Fruit fly (Drosophila melanogaster): ENCODE results near the gene Mst57Db.

Gene Mst57Db

DNA sequence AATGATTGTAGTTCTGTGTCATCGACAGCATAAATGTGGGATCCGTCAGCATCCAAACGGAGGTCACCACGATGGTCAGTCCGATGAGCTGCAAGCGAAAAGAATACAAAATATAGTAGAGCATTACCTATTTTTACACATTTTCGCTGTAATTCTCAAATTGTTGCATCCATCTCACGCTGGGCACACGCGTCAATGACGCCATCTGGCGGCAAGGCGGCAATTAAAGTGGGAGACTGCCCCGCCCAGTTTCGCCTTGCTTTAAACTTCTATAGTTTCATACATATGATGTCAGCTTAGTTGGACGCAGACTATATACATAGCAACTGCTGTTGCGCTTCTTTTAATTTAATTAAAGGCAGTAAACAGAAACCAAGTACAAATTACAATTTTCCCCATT is 45.9 kb upstream of the Mst57Db start:
- TF ChIP-seq sage (GFP tag; optimal IDR thresholded peaks at IDR 0.05) (no peak), sv (GFP tag; optimal IDR thresholded peaks at IDR 0.05) (no peak), Hr83 (GFP tag; optimal IDR thresholded peaks at IDR 0.05; ENCODE audit: poor library complexity, severe bottlenecking) (no peak)

DNA sequence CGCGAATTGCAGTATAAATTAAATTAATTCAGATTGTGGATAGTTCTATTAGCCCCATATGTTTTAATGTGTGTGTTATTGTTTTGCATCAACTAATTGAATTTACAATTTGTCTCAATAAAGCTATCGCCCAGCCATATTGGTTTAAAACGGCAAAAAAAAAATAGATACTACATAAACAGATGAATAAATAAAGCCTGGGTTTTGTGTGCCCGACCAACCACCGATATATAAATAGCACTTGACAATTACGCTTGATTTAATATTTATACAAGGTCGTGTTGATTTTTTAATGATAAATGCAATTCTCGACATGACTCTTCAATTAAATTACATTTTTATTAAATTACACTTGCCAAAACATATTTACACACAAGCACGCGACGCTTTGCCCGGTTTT is 39.7 kb upstream of the Mst57Db start:
- TF ChIP-seq jim (GFP tag; optimal IDR thresholded peaks at IDR 0.05) (no peak), Hr83 (GFP tag; optimal IDR thresholded peaks at IDR 0.05; ENCODE audit: poor library complexity, severe bottlenecking) (peak; percentile 15), rgr (GFP tag; optimal IDR thresholded peaks at IDR 0.05) (no peak), ey (GFP tag; optimal IDR thresholded peaks at IDR 0.05) (no peak), fru (GFP tag; optimal IDR thresholded peaks at IDR 0.05) (no peak)

DNA sequence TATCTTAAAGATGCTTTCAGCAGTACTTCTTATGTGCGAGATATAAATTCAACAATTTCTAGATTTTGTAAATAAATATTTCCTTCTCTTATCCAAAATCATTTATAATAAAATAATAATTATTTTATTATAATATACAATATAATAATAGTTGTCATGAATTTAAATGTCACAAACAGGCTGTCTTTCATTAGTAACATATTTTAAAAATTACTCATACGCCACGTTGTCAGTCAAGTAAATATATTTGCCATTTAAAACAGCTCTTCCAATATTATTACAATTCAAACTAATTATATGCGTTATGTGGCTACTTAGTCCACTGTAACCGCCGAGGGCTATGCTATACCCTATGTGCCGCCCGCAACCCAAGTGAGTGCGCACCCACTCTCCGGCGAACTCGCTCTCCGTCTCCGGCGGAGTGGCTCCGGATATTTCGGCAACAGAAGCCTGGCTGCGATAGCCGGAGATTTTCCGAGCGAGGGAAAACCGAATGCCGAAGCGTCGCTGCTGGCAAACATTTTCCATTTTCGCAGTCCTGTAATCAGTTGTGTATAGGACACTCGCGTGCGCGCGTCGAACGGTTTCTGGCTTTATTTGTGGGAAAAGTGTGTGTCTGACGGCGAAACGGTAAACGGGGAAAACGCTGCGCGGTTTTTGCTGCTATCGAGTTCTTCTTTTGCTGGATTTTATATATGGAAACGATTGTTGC is 25.0 kb upstream of the Mst57Db start, which contains the start of gene CG5890:
TSS of gene CG5890 (plus strand) at position 561 of the 712 bp plus-strand sequence.
- TF ChIP-seq lola (GFP tag; optimal IDR thresholded peaks at IDR 0.05) (no peak), Dfd (GFP tag; optimal IDR thresholded peaks at IDR 0.05) (no peak), N (GFP tag; optimal IDR thresholded peaks at IDR 0.05) (no peak), CG9705 (GFP tag; optimal IDR thresholded peaks at IDR 0.05) (no peak), OdsH (GFP tag; optimal IDR thresholded peaks at IDR 0.05) (no peak), usp (GFP tag; optimal IDR thresholded peaks at IDR 0.05) (no peak), Hr83 (GFP tag; optimal IDR thresholded peaks at IDR 0.05; ENCODE audit: poor library complexity, severe bottlenecking) (no peak), pan (optimal IDR thresholded peaks at IDR 0.05) (no peak), tai (GFP tag; optimal IDR thresholded peaks at IDR 0.05) (no peak), Jra (GFP tag; optimal IDR thresholded peaks at IDR 0.05) (no peak), dl (GFP tag; optimal IDR thresholded peaks at IDR 0.05; ENCODE audit: insufficient read depth in 1 of 2, partially characterized antibody in 2 of 2) (no peak), CG32264 (GFP tag; optimal IDR thresholded peaks at IDR 0.05) (no peak), Dif (GFP tag; optimal IDR thresholded peaks at IDR 0.05; ENCODE audit: partially characterized antibody) (no peak)

DNA sequence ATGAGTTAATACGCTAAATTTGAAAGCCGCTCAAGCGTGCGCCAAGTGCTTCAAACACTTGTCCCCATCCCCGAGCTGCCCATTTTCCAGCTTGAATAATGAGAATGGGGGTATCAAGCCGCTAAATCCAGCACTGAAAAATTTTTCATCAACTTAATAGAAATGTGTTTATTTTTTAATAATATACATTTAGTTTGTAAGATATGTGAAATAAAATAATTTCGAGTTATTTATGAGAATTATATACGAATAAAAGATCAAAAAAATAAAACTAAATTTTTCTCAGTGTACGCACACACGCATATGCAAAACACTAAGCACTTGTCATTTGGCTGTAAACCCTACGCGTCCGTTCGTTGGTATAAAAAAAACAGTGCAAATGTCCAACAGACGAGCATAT is 24.1 kb upstream of the Mst57Db start:
- TF ChIP-seq Mio (GFP tag; optimal IDR thresholded peaks at IDR 0.05) (no peak), HLH106 (tag; optimal IDR thresholded peaks at IDR 0.05) (peak; percentile 13)

DNA sequence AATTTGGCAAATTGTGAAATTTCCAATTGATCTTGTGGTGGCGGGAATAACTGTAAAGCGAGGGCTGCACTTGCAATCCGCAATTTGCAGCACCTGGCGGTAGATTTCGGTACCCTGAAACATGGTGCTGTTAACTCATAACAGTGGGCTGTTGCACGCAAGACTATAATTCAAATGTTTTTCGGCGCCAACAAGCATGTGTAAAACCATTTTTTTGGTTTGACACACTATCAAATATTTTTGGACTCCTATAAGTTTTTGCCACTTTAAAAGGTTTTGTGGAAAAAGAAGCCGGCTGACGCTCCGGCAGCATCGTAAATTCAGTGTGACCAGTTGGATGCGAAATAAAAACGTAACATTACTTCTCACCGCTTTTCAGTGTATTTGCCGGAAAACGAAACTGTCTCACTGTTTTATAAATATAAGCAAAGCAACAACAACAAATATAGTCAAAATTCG is 20.5 kb upstream of the Mst57Db start, which contains the start of the genes CG14545 and CG5886:
TSS of gene CG14545 (minus strand) at position 68 of the 459 bp plus-strand sequence.
TSS of gene CG5886 (plus strand) at position 409 of the 459 bp plus-strand sequence.
- TF ChIP-seq Hnf4 (GFP tag; optimal IDR thresholded peaks at IDR 0.05): peak; percentile 4
- TF ChIP-seq psq (GFP tag; optimal IDR thresholded peaks at IDR 0.05): no peak
- TF ChIP-seq Hr83 (GFP tag; optimal IDR thresholded peaks at IDR 0.05; ENCODE audit: poor library complexity, severe bottlenecking): no peak
- peak in 1 of 2 experiments; percentile 22 for TF ChIP-seq foxo (GFP tag; optimal IDR thresholded peaks at IDR 0.05)
- peak; percentile 91 for TF ChIP-seq fru (GFP tag; optimal IDR thresholded peaks at IDR 0.05)
- peak; percentile 20 for TF ChIP-seq tai (GFP tag; optimal IDR thresholded peaks at IDR 0.05)
- TF ChIP-seq Myc (optimal IDR thresholded peaks at IDR 0.05): peak; percentile 55

DNA sequence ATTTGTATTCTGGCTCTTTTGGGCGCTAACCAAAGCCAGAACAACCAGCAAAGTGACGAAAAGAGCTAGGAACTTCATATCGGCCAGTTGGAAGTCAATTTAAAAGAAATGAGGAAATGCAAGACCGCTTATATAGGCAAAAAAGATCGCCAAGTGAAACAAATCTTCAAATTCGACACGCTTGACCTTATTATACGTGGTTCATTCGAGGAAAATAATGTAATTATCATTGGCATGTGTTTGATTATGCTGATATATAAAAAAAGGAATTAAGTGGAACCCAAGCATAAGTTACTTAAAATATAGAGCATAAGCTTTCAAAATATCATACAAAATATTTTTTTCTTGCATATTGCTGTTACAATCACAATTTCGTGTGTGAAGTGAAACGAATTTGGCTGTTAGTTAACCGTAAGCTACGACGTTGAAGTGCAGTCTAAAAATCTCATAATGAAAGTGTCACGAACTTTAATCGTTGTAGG is 1.1 kb upstream of the Mst57Db start, which contains the start of the genes Mst57Da and alpha4GT2:
TSS of gene Mst57Da (minus strand) at position 101 of the 482 bp plus-strand sequence.
TSS of gene alpha4GT2 (plus strand) at position 432 of the 482 bp plus-strand sequence.
- TF ChIP-seq psq (GFP tag; optimal IDR thresholded peaks at IDR 0.05) (no peak), sage (GFP tag; optimal IDR thresholded peaks at IDR 0.05) (no peak)

DNA sequence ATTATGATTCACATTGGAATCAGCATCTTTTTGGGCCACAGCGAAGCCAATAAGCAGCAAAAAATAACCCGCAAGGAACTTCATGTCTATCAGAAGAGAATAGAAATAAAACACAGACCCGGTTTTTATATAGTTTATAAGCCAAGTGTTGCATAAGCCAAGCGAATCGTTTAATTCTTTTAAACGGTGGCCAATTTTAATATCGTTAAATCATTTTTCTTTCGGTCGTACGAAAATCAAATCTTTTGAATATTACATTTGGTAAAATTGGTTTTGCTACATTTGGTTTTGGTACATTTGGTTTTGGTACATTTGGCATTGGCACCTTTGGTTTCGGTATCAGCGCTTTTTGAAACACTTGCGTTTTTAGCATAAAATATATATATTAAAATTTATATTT is 586 bp downstream of the Mst57Db start, which contains the start of gene Sfp96F:
TSS of gene Sfp96F (minus strand) at position 101 of the 400 bp plus-strand sequence.
- TF ChIP-seq jim (GFP tag; optimal IDR thresholded peaks at IDR 0.05) (no peak), brk (GFP tag; optimal IDR thresholded peaks at IDR 0.05) (no peak), CrebA (GFP tag; optimal IDR thresholded peaks at IDR 0.05; ENCODE audit: borderline replicate concordance) (no peak), Dfd (GFP tag; optimal IDR thresholded peaks at IDR 0.05) (no peak), Hr83 (GFP tag; optimal IDR thresholded peaks at IDR 0.05; ENCODE audit: poor library complexity, severe bottlenecking) (no peak), pan (optimal IDR thresholded peaks at IDR 0.05) (no peak), h (GFP tag; optimal IDR thresholded peaks at IDR 0.05) (no peak), psq (GFP tag; optimal IDR thresholded peaks at IDR 0.05) (no peak), ey (GFP tag; optimal IDR thresholded peaks at IDR 0.05) (no peak), tai (GFP tag; optimal IDR thresholded peaks at IDR 0.05) (no peak), Mio (GFP tag; optimal IDR thresholded peaks at IDR 0.05) (no peak), sage (GFP tag; optimal IDR thresholded peaks at IDR 0.05) (no peak), Dif (GFP tag; optimal IDR thresholded peaks at IDR 0.05; ENCODE audit: partially characterized antibody) (no peak), foxo (GFP tag; optimal IDR thresholded peaks at IDR 0.05) (no peak), usp (GFP tag; optimal IDR thresholded peaks at IDR 0.05) (no peak), CG32264 (GFP tag; optimal IDR thresholded peaks at IDR 0.05) (no peak), CG9705 (GFP tag; optimal IDR thresholded peaks at IDR 0.05) (no peak), sv (GFP tag; optimal IDR thresholded peaks at IDR 0.05) (no peak)
